Worm (Caenorhabditis elegans) whole organism, L1 larva: Measurements from ENCODE around the gene K03B4.4.

Experiments used
- Y116A8C.19 ChIP-seq: sonication (generic microtip); optimal IDR thresholded peaks from 2 replicates; lab custom pipeline; 2016; ENCODE audit warnings: missing compliant biosample characterization, missing genetic modification characterization, borderline replicate concordance
- alr-1 ChIP-seq: fragments of 200-800 bp; sonication (Bioruptor generic); optimal IDR thresholded peaks from 2 replicates; lab custom pipeline; 2018; ENCODE audit warnings: borderline replicate concordance, mild to moderate bottlenecking, missing genetic modification characterization, missing compliant biosample characterization
- ama-1 ChIP-seq: fragments of 150-350 bp; optimal IDR thresholded peaks from 2 replicates; lab custom pipeline; 2014
- ceh-63 ChIP-seq: fragments of 200-800 bp; sonication (Bioruptor generic); optimal IDR thresholded peaks from 2 replicates; lab custom pipeline; 2018; ENCODE audit warnings: mild to moderate bottlenecking, missing genetic modification characterization, missing compliant biosample characterization
- ceh-88 ChIP-seq: fragments of 200-800 bp; sonication (Bioruptor generic); IDR thresholded peaks from 2 replicates; pipeline ENCODE4 v1.3.6; 2022; ENCODE audit warnings: missing genetic modification characterization, missing compliant biosample characterization
- ceh-90 ChIP-seq: sonication (generic microtip); optimal IDR thresholded peaks from 2 replicates; lab custom pipeline; 2016; ENCODE audit warnings: missing genetic modification characterization, missing compliant biosample characterization
- dpl-1 ChIP-seq, 3 experiments: fragments of 150-350 bp in 2 of 3; sonication (generic microtip) in 1 of 3; optimal IDR thresholded peaks; 2 replicates each; lab custom pipeline; 2014 to 2017; ENCODE audit warnings: missing biosample characterization in 3 of 3, missing genetic modification characterization in 3 of 3, missing genetic modification reagents in 3 of 3
- efl-1 ChIP-seq, 4 experiments: fragments of 150-350 bp; optimal IDR thresholded peaks in 3 of 4; peaks in 1 of 4; 1 replicate in 1 of 4; 2 replicates in 3 of 4; lab custom pipeline; 2014; ENCODE audit warnings: missing biosample characterization in 2 of 4, missing genetic modification characterization in 2 of 4, missing genetic modification reagents in 2 of 4
- egl-13 ChIP-seq: sonication (generic microtip); optimal IDR thresholded peaks from 2 replicates; lab custom pipeline; 2016; ENCODE audit warnings: missing genotype, missing genetic modification reagents, missing genetic modification characterization, missing compliant biosample characterization
- egl-27 ChIP-seq, 2 experiments: fragments of 150-350 bp in 1 of 2; sonication (generic microtip); optimal IDR thresholded peaks; 3 replicates each; lab custom pipeline; 2017 to 2018; ENCODE audit warnings: missing biosample characterization in 2 of 2, missing genetic modification characterization in 2 of 2, missing genetic modification reagents in 2 of 2
- elt-2 ChIP-seq: sonication (generic microtip); optimal IDR thresholded peaks from 2 replicates; lab custom pipeline; 2016; ENCODE audit warnings: missing genetic modification characterization, mild to moderate bottlenecking, inconsistent platforms, missing compliant biosample characterization, missing genetic modification reagents
- ets-5 ChIP-seq: fragments of 200-800 bp; sonication (Bioruptor generic); IDR thresholded peaks from 2 replicates; pipeline ENCODE4 v1.3.6; 2022; ENCODE audit warnings: missing genetic modification characterization, missing compliant biosample characterization
- fkh-10 ChIP-seq: sonication (generic microtip); optimal IDR thresholded peaks from 2 replicates; lab custom pipeline; 2017; ENCODE audit warnings: missing biosample characterization, missing genetic modification reagents, missing genetic modification characterization
- fkh-4 ChIP-seq: sonication (generic microtip); optimal IDR thresholded peaks from 2 replicates; lab custom pipeline; 2016; ENCODE audit warnings: missing compliant biosample characterization, missing genetic modification characterization, borderline replicate concordance
- fkh-8 ChIP-seq: sonication (generic microtip); optimal IDR thresholded peaks from 2 replicates; lab custom pipeline; 2016; ENCODE audit warnings: mild to moderate bottlenecking, missing genetic modification characterization, missing compliant biosample characterization
- grh-1 ChIP-seq: fragments of 200-800 bp; sonication (Bioruptor generic); IDR thresholded peaks from 2 replicates; pipeline ENCODE4 v1.3.6; 2022; ENCODE audit warnings: missing genetic modification reagents, missing genetic modification characterization, missing compliant biosample characterization
- hpl-2 ChIP-seq: fragments of 150-350 bp; optimal IDR thresholded peaks from 2 replicates; lab custom pipeline; 2014; ENCODE audit warnings: missing biosample characterization, missing genetic modification reagents, missing genetic modification characterization
- lin-13 ChIP-seq: fragments of 150-350 bp; optimal IDR thresholded peaks from 2 replicates; lab custom pipeline; 2014; ENCODE audit warnings: missing biosample characterization, missing genetic modification reagents, missing genetic modification characterization
- lin-14 ChIP-seq: fragments of 200-800 bp; sonication (Bioruptor generic); optimal IDR thresholded peaks from 2 replicates; lab custom pipeline; 2018; ENCODE audit warnings: mild to moderate bottlenecking, missing genetic modification characterization, moderate library complexity, missing compliant biosample characterization
- lin-15B ChIP-seq: fragments of 150-350 bp; sonication (generic microtip); optimal IDR thresholded peaks from 3 replicates; lab custom pipeline; 2014; ENCODE audit warnings: missing biosample characterization, missing genetic modification characterization
- lir-3 ChIP-seq: sonication (generic microtip); optimal IDR thresholded peaks from 2 replicates; lab custom pipeline; 2016; ENCODE audit warnings: mild to moderate bottlenecking, missing genetic modification characterization, moderate library complexity, missing compliant biosample characterization; ENCODE audit not compliant: poor library complexity
- nhr-20 ChIP-seq: sonication (generic microtip); optimal IDR thresholded peaks from 2 replicates; lab custom pipeline; 2016; ENCODE audit warnings: mild to moderate bottlenecking, missing genetic modification characterization, missing compliant biosample characterization
- nhr-71 ChIP-seq: sonication (generic microtip); optimal IDR thresholded peaks from 2 replicates; lab custom pipeline; 2016; ENCODE audit warnings: mild to moderate bottlenecking, missing genetic modification characterization, moderate library complexity, missing compliant biosample characterization
- nhr-76 ChIP-seq: sonication (generic microtip); optimal IDR thresholded peaks from 2 replicates; lab custom pipeline; 2017; ENCODE audit warnings: missing biosample characterization, missing genetic modification characterization
- nhr-84 ChIP-seq: sonication (generic microtip); optimal IDR thresholded peaks from 2 replicates; lab custom pipeline; 2017; ENCODE audit warnings: missing biosample characterization, missing genetic modification characterization
- nhr-85 ChIP-seq: sonication (generic microtip); peaks from one replicate; lab custom pipeline; 2016; ENCODE audit warnings: missing genetic modification characterization, inconsistent platforms, missing compliant biosample characterization
- pax-3 ChIP-seq: fragments of 200-800 bp; sonication (Bioruptor generic); optimal IDR thresholded peaks from 2 replicates; lab custom pipeline; 2018; ENCODE audit warnings: mild to moderate bottlenecking, missing genetic modification characterization, moderate library complexity, missing compliant biosample characterization
- pqm-1 ChIP-seq: sonication (generic microtip); optimal IDR thresholded peaks from 3 replicates; lab custom pipeline; 2017; ENCODE audit warnings: missing biosample characterization, missing genetic modification characterization
- rnt-1 ChIP-seq: sonication (generic microtip); optimal IDR thresholded peaks from 2 replicates; lab custom pipeline; 2016; ENCODE audit warnings: mild to moderate bottlenecking, missing genetic modification characterization, moderate library complexity, missing compliant biosample characterization
- snpc-4 ChIP-seq: fragments of 150-350 bp; optimal IDR thresholded peaks from 2 replicates; lab custom pipeline; 2014; ENCODE audit warnings: missing biosample characterization, missing genetic modification characterization
- snu-23 ChIP-seq: sonication (generic microtip); optimal IDR thresholded peaks from 2 replicates; lab custom pipeline; 2016; ENCODE audit warnings: missing genetic modification characterization, missing compliant biosample characterization
- sox-4 ChIP-seq: sonication (generic microtip); optimal IDR thresholded peaks from 2 replicates; lab custom pipeline; 2016; ENCODE audit warnings: missing genetic modification characterization, missing compliant biosample characterization
- sptf-1 ChIP-seq: fragments of 150-350 bp; optimal IDR thresholded peaks from 2 replicates; lab custom pipeline; 2014; ENCODE audit warnings: missing biosample characterization, missing genetic modification characterization
- sup-37 ChIP-seq: fragments of 200-800 bp; sonication (Bioruptor generic); optimal IDR thresholded peaks from 2 replicates; lab custom pipeline; 2018; ENCODE audit warnings: mild to moderate bottlenecking, missing genetic modification characterization, missing compliant biosample characterization
- swsn-7 ChIP-seq: sonication (generic microtip); optimal IDR thresholded peaks from 2 replicates; lab custom pipeline; 2016; ENCODE audit warnings: missing genetic modification characterization, missing compliant biosample characterization
- unc-62 ChIP-seq: fragments of 150-350 bp; optimal IDR thresholded peaks from 2 replicates; lab custom pipeline; 2014; ENCODE audit warnings: missing biosample characterization, missing genetic modification reagents, missing genetic modification characterization
- zag-1 ChIP-seq: fragments of 150-350 bp; optimal IDR thresholded peaks from 2 replicates; lab custom pipeline; 2014; ENCODE audit warnings: missing biosample characterization, missing genetic modification characterization
- ztf-4 ChIP-seq: fragments of 150-350 bp; optimal IDR thresholded peaks from 2 replicates; lab custom pipeline; 2014; ENCODE audit warnings: missing biosample characterization, missing genetic modification characterization

K03B4.4 gene

ce11 chrV:4686680-4687470 lies 5.1 kb downstream of the K03B4.4 start, which contains the start of gene taf-10 (continued):
- TF ChIP-seq ama-1 (no peak), fkh-10 (GFP tag; lab: Kevin White, UChicago) (no peak), swsn-7 (peak; percentile 61), sptf-1 (tag; lab: Kevin White, UChicago) (no peak), ztf-4 (tag; lab: Kevin White, UChicago) (no peak), alr-1 (tag; lab: Kevin White, UChicago) (no peak), rnt-1 (tag; lab: Kevin White, UChicago) (peak; percentile 75), fkh-4 (tag; lab: Kevin White, UChicago) (no peak), pqm-1 (tag; lab: Kevin White, UChicago) (no peak), fkh-8 (tag; lab: Kevin White, UChicago) (peak; percentile 28), zag-1 (tag; lab: Kevin White, UChicago) (no peak), pax-3 (tag; lab: Kevin White, UChicago) (no peak), lin-15B (tag; lab: Kevin White, UChicago) (peak; percentile 9), snu-23 (GFP tag; lab: Kevin White, UChicago) (peak; percentile 67), ceh-88 (GFP tag; lab: Robert Waterston, UW) (no peak), egl-27 (tag; optimal IDR thresholded peaks at IDR 0.05; lab: Kevin White, UChicago) (no peak), Y116A8C.19 (no peak), lin-13 (no peak), ceh-63 (GFP tag; lab: Kevin White, UChicago) (no peak), sox-4 (tag; lab: Kevin White, UChicago) (no peak), snpc-4 (tag; lab: Kevin White, UChicago) (peak; percentile 40), ceh-90 (tag; lab: Kevin White, UChicago) (no peak), unc-62 (GFP tag; lab: Kevin White, UChicago) (no peak), grh-1 (GFP tag; lab: Robert Waterston, UW) (peak; percentile 51), nhr-84 (no peak), nhr-71 (tag; lab: Kevin White, UChicago) (peak; percentile 73), sup-37 (no peak), nhr-85 (peak; percentile 84), nhr-76 (no peak), egl-13 (peak; percentile 19), lin-14 (peak; percentile 75), ets-5 (GFP tag; lab: Robert Waterston, UW) (no peak), dpl-1 (GFP tag; optimal IDR thresholded peaks at IDR 0.05; lab: Kevin White, UChicago) (peak; percentile 44 to 66 (median 66))

ce11 chrV:4687944-4688505 lies 6.3 kb downstream of the K03B4.4 start, which contains the start of gene K03B4.2:
K03B4.2 (plus strand) TSS chrV:4687994.
- TF ChIP-seq egl-27 (tag; optimal IDR thresholded peaks at IDR 0.05; lab: Kevin White, UChicago) (no peak), hpl-2 (no peak), elt-2 (tag; lab: Kevin White, UChicago) (peak; percentile 3), ama-1 (peak; percentile 71), efl-1 (optimal IDR thresholded peaks at IDR 0.05; lab: Kevin White, UChicago) (no peak), efl-1 (GFP tag; optimal IDR thresholded peaks at IDR 0.05 in 1 of 2; lab: Kevin White, UChicago) (peak in 1 of 2 experiments; percentile 81), pqm-1 (tag; lab: Kevin White, UChicago) (no peak), nhr-71 (tag; lab: Kevin White, UChicago) (peak; percentile 11), sptf-1 (tag; lab: Kevin White, UChicago) (no peak), lin-13 (no peak), ets-5 (GFP tag; lab: Robert Waterston, UW) (no peak)

ce11 chrV:4689234-4689633 lies 7.5 kb downstream of the K03B4.4 start, which contains the start of gene K03B4.1:
K03B4.1 (plus strand) TSS chrV:4689330.
- TF ChIP-seq lir-3 = no peak
- TF ChIP-seq ztf-4 (tag; lab: Kevin White, UChicago) = no peak
- no peak for TF ChIP-seq efl-1 (optimal IDR thresholded peaks at IDR 0.05; lab: Kevin White, UChicago)
- peak in 1 of 2 experiments; percentile 43 for TF ChIP-seq efl-1 (GFP tag; optimal IDR thresholded peaks at IDR 0.05 in 1 of 2; lab: Kevin White, UChicago)
- TF ChIP-seq zag-1 (tag; lab: Kevin White, UChicago) = no peak
- TF ChIP-seq nhr-20 = no peak
- peak; percentile 38 for TF ChIP-seq ama-1
- TF ChIP-seq, all 84 proteins: peak for 2
